Worm (Caenorhabditis elegans) whole organism, L4/young adult: Measurements from ENCODE around the gene K07E3.2.

ENCODE experiments used
- W03F9.2 ChIP-seq: fragments of 150-350 bp; optimal IDR thresholded peaks from 2 replicates; lab custom pipeline; 2014; ENCODE audit warnings: missing biosample characterization, missing genetic modification characterization
- dao-5 ChIP-seq: sonication (generic microtip); optimal IDR thresholded peaks from 2 replicates; lab custom pipeline; 2016; ENCODE audit warnings: missing genotype, missing genetic modification characterization, moderate library complexity, missing compliant biosample characterization
- him-1 ChIP-seq: sonication (generic microtip); optimal IDR thresholded peaks from 2 replicates; lab custom pipeline; 2016; ENCODE audit warnings: missing genotype, missing genetic modification reagents, missing genetic modification characterization, missing compliant biosample characterization

DNA sequence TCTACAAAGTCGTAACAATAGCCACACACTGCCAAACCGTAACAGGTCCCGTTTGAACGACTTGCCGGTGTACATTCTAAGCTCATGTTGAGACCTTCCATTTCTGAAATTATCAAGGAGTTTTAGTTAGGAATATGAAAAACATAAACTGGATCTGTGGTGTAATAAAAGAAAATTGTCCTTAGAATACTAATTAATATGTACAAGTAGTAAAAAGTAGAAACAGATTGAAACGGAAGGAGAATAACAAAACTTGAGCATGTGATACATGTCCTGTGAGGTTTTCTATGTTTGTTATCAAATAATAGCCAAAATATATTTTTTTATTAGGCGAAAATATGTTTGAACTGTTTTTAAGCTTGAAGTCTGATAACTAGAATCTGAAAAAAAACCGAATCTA lies 25.4 kb downstream of the K07E3.2 start, which contains the start of gene frpr-1:
- TF ChIP-seq W03F9.2 (tag; lab: Kevin White, UChicago) (no peak), dao-5 (no peak), him-1 (no peak)
